Worm (Caenorhabditis elegans): ENCODE data around the gene nlp-101.

nlp-101 gene

ce11 chrX:7823108-7823704 lies 15.5 kb upstream of the nlp-101 start, which contains the start of gene eef-1A.2:
TSS of gene eef-1A.2 (plus strand) at chrX:7823654.
- no peak for TF ChIP-seq aly-2 (tag; optimal IDR thresholded peaks at IDR 0.05)
- peak; percentile 99 for TF ChIP-seq fkh-10 (GFP tag; optimal IDR thresholded peaks at IDR 0.05)
- peak; percentile 98 for TF ChIP-seq ceh-28 (tag; optimal IDR thresholded peaks at IDR 0.05)
- peak; percentile 79 for TF ChIP-seq R02D3.7 (tag; optimal IDR thresholded peaks at IDR 0.05)
- peak; percentile 49 for TF ChIP-seq ceh-16 (tag; optimal IDR thresholded peaks at IDR 0.05)
- TF ChIP-seq nhr-11 (tag; optimal IDR thresholded peaks at IDR 0.05) = peak; percentile 81
- TF ChIP-seq nhr-43 (tag; optimal IDR thresholded peaks at IDR 0.05; ENCODE audit: poor library complexity, severe bottlenecking) = peak; percentile 61
- TF ChIP-seq elt-2 (tag; optimal IDR thresholded peaks at IDR 0.05) = peak; percentile 86
- TF ChIP-seq nhr-23 (tag; optimal IDR thresholded peaks at IDR 0.05) = peak; percentile 91
- TF ChIP-seq ceh-82 (tag; optimal IDR thresholded peaks at IDR 0.05) = peak; percentile 29
- TF ChIP-seq mml-1 (tag; optimal IDR thresholded peaks at IDR 0.05) = no peak
- TF ChIP-seq unc-62 (GFP tag; optimal IDR thresholded peaks at IDR 0.05) = peak; percentile 75
- peak; percentile 95 for TF ChIP-seq mdl-1 (tag; optimal IDR thresholded peaks at IDR 0.05)
- TF ChIP-seq nhr-25 (tag; optimal IDR thresholded peaks at IDR 0.05) = peak; percentile 93
- peak; percentile 92 for TF ChIP-seq lsy-12 (tag; optimal IDR thresholded peaks at IDR 0.05)
- TF ChIP-seq hmg-11 (tag; optimal IDR thresholded peaks at IDR 0.05) = peak; percentile 83
- peak; percentile 51 for TF ChIP-seq ztf-4 (tag; optimal IDR thresholded peaks at IDR 0.05)
- TF ChIP-seq sea-2 (GFP tag; optimal IDR thresholded peaks at IDR 0.05) = no peak
- TF ChIP-seq lin-15B (tag; optimal IDR thresholded peaks at IDR 0.05) = peak; percentile 93
- TF ChIP-seq nhr-76 (tag; optimal IDR thresholded peaks at IDR 0.05) = no peak
- no peak for TF ChIP-seq unc-39 (tag; optimal IDR thresholded peaks at IDR 0.05)
- TF ChIP-seq nhr-12 (tag; optimal IDR thresholded peaks at IDR 0.05) = no peak
- peak; percentile 29 for TF ChIP-seq ceh-9 (tag; optimal IDR thresholded peaks at IDR 0.05)
- TF ChIP-seq egl-5 (tag; optimal IDR thresholded peaks at IDR 0.05) = peak; percentile 96
- TF ChIP-seq nfya-1 (tag; optimal IDR thresholded peaks at IDR 0.05; ENCODE audit: insufficient read depth) = peak; percentile 98
- TF ChIP-seq ztf-11 (tag; optimal IDR thresholded peaks at IDR 0.05) = no peak
- TF ChIP-seq nhr-77 (tag; optimal IDR thresholded peaks at IDR 0.05) = peak; percentile 71
- peak; percentile 43 for TF ChIP-seq zag-1 (tag; optimal IDR thresholded peaks at IDR 0.05)
- peak; percentile 96 for TF ChIP-seq jun-1 (tag; optimal IDR thresholded peaks at IDR 0.05)
- peak in 1 of 2 experiments; percentile 18 for TF ChIP-seq eor-1 (tag; optimal IDR thresholded peaks at IDR 0.05)
- TF ChIP-seq ZK546.5 (tag; optimal IDR thresholded peaks at IDR 0.05) = peak; percentile 12
- TF ChIP-seq snpc-4 (tag; optimal IDR thresholded peaks at IDR 0.05) = peak; percentile 78
- peak; percentile 76 for TF ChIP-seq tbx-2 (tag; optimal IDR thresholded peaks at IDR 0.05)
- TF ChIP-seq egl-27 (tag; optimal IDR thresholded peaks at IDR 0.05) = peak; percentile 77
- TF ChIP-seq pqm-1 (tag; optimal IDR thresholded peaks at IDR 0.05) = peak; percentile 84
- peak; percentile 99 for TF ChIP-seq pha-4 (tag; optimal IDR thresholded peaks at IDR 0.05)
- TF ChIP-seq nhr-237 (tag; optimal IDR thresholded peaks at IDR 0.05) = no peak
- no peak for TF ChIP-seq daf-12 (tag; optimal IDR thresholded peaks at IDR 0.05)
- TF ChIP-seq nhr-28 (tag; optimal IDR thresholded peaks at IDR 0.05) = no peak
- peak in 1 of 3 experiments; percentile 82 for TF ChIP-seq elt-3 (tag; optimal IDR thresholded peaks at IDR 0.05)
- peak; percentile 89 for TF ChIP-seq skn-1 (tag; optimal IDR thresholded peaks at IDR 0.05)
- peak; percentile 52 for TF ChIP-seq elt-1 (tag; optimal IDR thresholded peaks at IDR 0.05)
- TF ChIP-seq fos-1 (tag; optimal IDR thresholded peaks at IDR 0.05) = peak; percentile 35
- no peak for TF ChIP-seq nhr-67 (tag; optimal IDR thresholded peaks at IDR 0.05)
- TF ChIP-seq ama-1 (optimal IDR thresholded peaks at IDR 0.05) = peak; percentile 70
- TF ChIP-seq lin-39 (tag; optimal IDR thresholded peaks at IDR 0.05) = peak; percentile 98
- TF ChIP-seq fkh-2 (tag; optimal IDR thresholded peaks at IDR 0.05) = peak; percentile 74
